Worm (Caenorhabditis elegans) whole organism, L3 larva: ENCODE measurements around the gene mdt-9.

Experiments used
- R02D3.7 ChIP-seq: fragments of 150-350 bp; optimal IDR thresholded peaks from 2 replicates; lab custom pipeline; 2014; ENCODE audit warnings: missing biosample characterization, missing genetic modification characterization
- ZK546.5 ChIP-seq: sonication (generic microtip); optimal IDR thresholded peaks from 2 replicates; lab custom pipeline; 2017; ENCODE audit warnings: missing biosample characterization, missing genetic modification characterization
- aly-2 ChIP-seq: fragments of 150-350 bp; optimal IDR thresholded peaks from 2 replicates; lab custom pipeline; 2014; ENCODE audit warnings: missing biosample characterization, missing genetic modification characterization
- ama-1 ChIP-seq: fragments of 150-350 bp; optimal IDR thresholded peaks from 2 replicates; lab custom pipeline; 2018
- ceh-16 ChIP-seq: sonication (generic microtip); optimal IDR thresholded peaks from 2 replicates; lab custom pipeline; 2017; ENCODE audit warnings: missing biosample characterization, missing genetic modification characterization
- ceh-28 ChIP-seq: fragments of 150-350 bp; optimal IDR thresholded peaks from 2 replicates; lab custom pipeline; 2014; ENCODE audit warnings: missing biosample characterization, missing genetic modification reagents, missing genetic modification characterization
- ceh-82 ChIP-seq: fragments of 150-350 bp; optimal IDR thresholded peaks from 2 replicates; lab custom pipeline; 2014; ENCODE audit warnings: missing biosample characterization, missing genetic modification characterization
- ceh-9 ChIP-seq: sonication (generic microtip); optimal IDR thresholded peaks from 2 replicates; lab custom pipeline; 2018; ENCODE audit warnings: missing biosample characterization, missing genetic modification characterization
- daf-12 ChIP-seq: fragments of 150-350 bp; optimal IDR thresholded peaks from 2 replicates; lab custom pipeline; 2014; ENCODE audit warnings: missing biosample characterization, missing genetic modification reagents, missing genetic modification characterization
- egl-27 ChIP-seq: sonication (generic microtip); optimal IDR thresholded peaks from 4 replicates; lab custom pipeline; 2017; ENCODE audit warnings: missing biosample characterization, missing genetic modification reagents, missing genetic modification characterization
- egl-5 ChIP-seq: fragments of 150-350 bp; optimal IDR thresholded peaks from 2 replicates; lab custom pipeline; 2017; ENCODE audit warnings: missing biosample characterization, missing genetic modification reagents, missing genetic modification characterization, inconsistent platforms
- elt-1 ChIP-seq: fragments of 150-350 bp; optimal IDR thresholded peaks from 2 replicates; lab custom pipeline; 2014; ENCODE audit warnings: missing biosample characterization, missing genetic modification characterization
- elt-2 ChIP-seq: sonication (generic microtip); optimal IDR thresholded peaks from 2 replicates; lab custom pipeline; 2016; ENCODE audit warnings: missing genetic modification reagents, mild to moderate bottlenecking, missing genetic modification characterization, missing compliant biosample characterization
- elt-3 ChIP-seq, 3 experiments: fragments of 150-350 bp in 1 of 3; sonication (generic microtip) in 2 of 3; optimal IDR thresholded peaks; 2 replicates in 2 of 3; 4 replicates in 1 of 3; lab custom pipeline; 2014 to 2017; ENCODE audit warnings: missing biosample characterization in 3 of 3, missing genetic modification characterization in 3 of 3
- eor-1 ChIP-seq, 2 experiments: fragments of 150-350 bp; optimal IDR thresholded peaks; 2 replicates each; lab custom pipeline; 2014 to 2018; ENCODE audit warnings: missing biosample characterization in 2 of 2, missing genetic modification characterization in 2 of 2
- fkh-10 ChIP-seq: sonication (generic microtip); optimal IDR thresholded peaks from 2 replicates; lab custom pipeline; 2017; ENCODE audit warnings: missing biosample characterization, missing genetic modification reagents, missing genetic modification characterization
- fkh-2 ChIP-seq: fragments of 150-350 bp; optimal IDR thresholded peaks from 2 replicates; lab custom pipeline; 2014; ENCODE audit warnings: missing biosample characterization, missing genetic modification reagents, missing genetic modification characterization
- fos-1 ChIP-seq: fragments of 150-350 bp; optimal IDR thresholded peaks from 2 replicates; lab custom pipeline; 2014; ENCODE audit warnings: missing biosample characterization, missing genetic modification characterization
- hmg-11 ChIP-seq: sonication (generic microtip); optimal IDR thresholded peaks from 2 replicates; lab custom pipeline; 2016; ENCODE audit warnings: missing genetic modification characterization, missing compliant biosample characterization
- jun-1 ChIP-seq: fragments of 150-350 bp; optimal IDR thresholded peaks from 2 replicates; lab custom pipeline; 2014; ENCODE audit warnings: missing biosample characterization, missing genetic modification reagents, missing genetic modification characterization
- lin-15B ChIP-seq: fragments of 150-350 bp; optimal IDR thresholded peaks from 2 replicates; lab custom pipeline; 2014; ENCODE audit warnings: missing biosample characterization, missing genetic modification characterization
- lin-39 ChIP-seq: fragments of 150-350 bp; optimal IDR thresholded peaks from 2 replicates; lab custom pipeline; 2018; ENCODE audit warnings: missing biosample characterization, missing genetic modification reagents, missing genetic modification characterization
- lsy-12 ChIP-seq: sonication (generic microtip); optimal IDR thresholded peaks from 2 replicates; lab custom pipeline; 2016; ENCODE audit warnings: mild to moderate bottlenecking, missing genetic modification characterization, missing compliant biosample characterization
- mdl-1 ChIP-seq: fragments of 150-350 bp; optimal IDR thresholded peaks from 2 replicates; lab custom pipeline; 2014; ENCODE audit warnings: missing biosample characterization, missing genetic modification characterization
- mml-1 ChIP-seq: fragments of 150-350 bp; sonication (generic microtip); optimal IDR thresholded peaks from 3 replicates; lab custom pipeline; 2014; ENCODE audit warnings: missing biosample characterization, missing genetic modification characterization
- nfya-1 ChIP-seq: sonication (generic microtip); optimal IDR thresholded peaks from 2 replicates; lab custom pipeline; 2017; ENCODE audit warnings: missing genetic modification characterization, mild to moderate bottlenecking, missing compliant biosample characterization, antibody characterized with exemption, moderate library complexity; ENCODE audit not compliant: insufficient read depth
- nhr-11 ChIP-seq: fragments of 150-350 bp; optimal IDR thresholded peaks from 2 replicates; lab custom pipeline; 2014; ENCODE audit warnings: missing biosample characterization, missing genetic modification characterization
- nhr-12 ChIP-seq: fragments of 150-350 bp; optimal IDR thresholded peaks from 2 replicates; lab custom pipeline; 2014; ENCODE audit warnings: missing biosample characterization, missing genetic modification characterization
- nhr-23 ChIP-seq: fragments of 150-350 bp; optimal IDR thresholded peaks from 2 replicates; lab custom pipeline; 2014; ENCODE audit warnings: missing biosample characterization, missing genetic modification reagents, missing genetic modification characterization
- nhr-237 ChIP-seq: fragments of 150-350 bp; optimal IDR thresholded peaks from 2 replicates; lab custom pipeline; 2014; ENCODE audit warnings: missing biosample characterization, missing genetic modification characterization
- nhr-25 ChIP-seq: sonication (generic microtip); optimal IDR thresholded peaks from 2 replicates; lab custom pipeline; 2017; ENCODE audit warnings: missing biosample characterization, missing genetic modification characterization
- nhr-28 ChIP-seq: fragments of 150-350 bp; optimal IDR thresholded peaks from 2 replicates; lab custom pipeline; 2014; ENCODE audit warnings: missing biosample characterization, missing genetic modification characterization
- nhr-43 ChIP-seq: sonication (generic microtip); optimal IDR thresholded peaks from 2 replicates; lab custom pipeline; 2016; ENCODE audit warnings: mild to moderate bottlenecking, missing genetic modification characterization, missing compliant biosample characterization; ENCODE audit not compliant: poor library complexity, severe bottlenecking
- nhr-67 ChIP-seq: fragments of 150-350 bp; optimal IDR thresholded peaks from 2 replicates; lab custom pipeline; 2014; ENCODE audit warnings: missing biosample characterization, missing genetic modification characterization
- nhr-76 ChIP-seq: fragments of 150-350 bp; sonication (generic microtip); optimal IDR thresholded peaks from 5 replicates; lab custom pipeline; 2014; ENCODE audit warnings: missing biosample characterization, missing genetic modification characterization
- nhr-77 ChIP-seq: fragments of 150-350 bp; optimal IDR thresholded peaks from 2 replicates; lab custom pipeline; 2014; ENCODE audit warnings: missing biosample characterization, missing genetic modification characterization
- pha-4 ChIP-seq: fragments of 150-350 bp; optimal IDR thresholded peaks from 2 replicates; lab custom pipeline; 2014; ENCODE audit warnings: missing biosample characterization, missing genetic modification reagents, missing genetic modification characterization
- pqm-1 ChIP-seq: fragments of 150-350 bp; optimal IDR thresholded peaks from 2 replicates; lab custom pipeline; 2017; ENCODE audit warnings: missing biosample characterization, missing genetic modification characterization, inconsistent platforms
- sea-2 ChIP-seq: fragments of 150-350 bp; sonication (generic microtip); optimal IDR thresholded peaks from 4 replicates; lab custom pipeline; 2014; ENCODE audit warnings: missing biosample characterization, missing genetic modification reagents, missing genetic modification characterization
- skn-1 ChIP-seq: fragments of 150-350 bp; optimal IDR thresholded peaks from 2 replicates; lab custom pipeline; 2014; ENCODE audit warnings: missing biosample characterization, missing genetic modification characterization
- snpc-4 ChIP-seq: fragments of 150-350 bp; optimal IDR thresholded peaks from 2 replicates; lab custom pipeline; 2014; ENCODE audit warnings: missing biosample characterization, missing genetic modification characterization
- tbx-2 ChIP-seq: sonication (generic microtip); optimal IDR thresholded peaks from 2 replicates; lab custom pipeline; 2016; ENCODE audit warnings: mild to moderate bottlenecking, missing genetic modification characterization, missing compliant biosample characterization
- unc-39 ChIP-seq: sonication (generic microtip); optimal IDR thresholded peaks from 4 replicates; lab custom pipeline; 2017; ENCODE audit warnings: missing biosample characterization, missing genetic modification characterization
- unc-62 ChIP-seq: fragments of 150-350 bp; sonication (generic microtip); optimal IDR thresholded peaks from 4 replicates; lab custom pipeline; 2014; ENCODE audit warnings: missing biosample characterization, missing genetic modification reagents, missing genetic modification characterization
- zag-1 ChIP-seq: fragments of 150-350 bp; optimal IDR thresholded peaks from 2 replicates; lab custom pipeline; 2014; ENCODE audit warnings: missing biosample characterization, missing genetic modification characterization
- ztf-11 ChIP-seq: fragments of 150-350 bp; optimal IDR thresholded peaks from 2 replicates; lab custom pipeline; 2014; ENCODE audit warnings: missing biosample characterization, missing genetic modification characterization
- ztf-4 ChIP-seq: fragments of 150-350 bp; optimal IDR thresholded peaks from 2 replicates; lab custom pipeline; 2014; ENCODE audit warnings: missing biosample characterization, missing genetic modification characterization

Gene mdt-9

ce11 chrIV:13394686-13395085 is 8.5 kb downstream of the mdt-9 start:
- TF ChIP-seq jun-1 (tag; lab: Kevin White, UChicago) (no peak), pqm-1 (tag; lab: Kevin White, UChicago) (peak; percentile 29), nhr-28 (tag; lab: Kevin White, UChicago) (no peak), elt-2 (no peak), nhr-43 (tag; lab: Kevin White, UChicago) (peak; percentile 64), nhr-25 (tag; lab: Kevin White, UChicago) (peak; percentile 44), hmg-11 (tag; lab: Kevin White, UChicago) (no peak), unc-62 (GFP tag; lab: Kevin White, UChicago) (no peak), snpc-4 (tag; lab: Kevin White, UChicago) (no peak), ama-1 (peak; percentile 1), elt-3 (tag; optimal IDR thresholded peaks at IDR 0.05; lab: Kevin White, UChicago) (no peak), ztf-4 (no peak), fkh-10 (GFP tag; lab: Kevin White, UChicago) (no peak), ceh-28 (tag; lab: Kevin White, UChicago) (no peak), mdl-1 (tag; lab: Kevin White, UChicago) (no peak), nhr-23 (peak; percentile 7)
- TF ChIP-seq, all 47 proteins: peak for 5

DNA sequence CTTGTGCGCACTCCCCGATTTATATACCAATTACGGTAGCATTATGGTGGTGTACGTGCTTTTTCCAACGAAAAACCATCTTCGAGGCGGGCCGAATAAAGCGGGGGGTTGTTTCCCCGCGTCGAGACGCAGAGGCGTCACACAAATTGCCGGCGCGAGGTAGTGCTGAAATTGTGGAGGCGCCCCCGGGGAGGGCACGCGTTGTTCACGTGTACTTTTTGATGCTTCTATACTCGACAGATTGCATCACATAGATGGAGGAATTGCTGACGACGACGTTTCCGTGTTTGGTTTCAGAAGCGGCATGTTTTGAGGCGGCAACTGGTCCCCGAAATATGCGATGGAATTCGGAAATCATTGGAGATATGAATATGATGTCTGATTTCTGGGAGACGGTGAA is 9.1 kb downstream of the mdt-9 start:
- no peak for TF ChIP-seq fkh-2 (tag; lab: Kevin White, UChicago)
- TF ChIP-seq nhr-67: no peak
- TF ChIP-seq lsy-12 (tag; lab: Kevin White, UChicago): peak; percentile 59
- TF ChIP-seq snpc-4 (tag; lab: Kevin White, UChicago): peak; percentile 5
- peak; percentile 66 for TF ChIP-seq R02D3.7 (tag; lab: Kevin White, UChicago)
- peak; percentile 87 for TF ChIP-seq jun-1 (tag; lab: Kevin White, UChicago)
- TF ChIP-seq nhr-25 (tag; lab: Kevin White, UChicago): peak; percentile 90
- TF ChIP-seq egl-5 (tag; lab: Kevin White, UChicago): peak; percentile 25
- TF ChIP-seq elt-3 (tag; optimal IDR thresholded peaks at IDR 0.05; lab: Kevin White, UChicago): peak in 1 of 3 experiments; percentile 54
- no peak for TF ChIP-seq nhr-77 (tag; lab: Kevin White, UChicago)
- TF ChIP-seq tbx-2 (tag; lab: Kevin White, UChicago): peak; percentile 73
- TF ChIP-seq ztf-4: peak; percentile 38
- peak; percentile 81 for TF ChIP-seq pha-4 (tag; lab: Kevin White, UChicago)
- TF ChIP-seq nhr-43 (tag; lab: Kevin White, UChicago): peak; percentile 93
- peak; percentile 63 for TF ChIP-seq mdl-1 (tag; lab: Kevin White, UChicago)
- TF ChIP-seq nhr-76: no peak
- TF ChIP-seq skn-1 (tag; lab: Kevin White, UChicago): peak; percentile 6
- peak; percentile 59 for TF ChIP-seq nhr-11
- TF ChIP-seq nhr-28 (tag; lab: Kevin White, UChicago): no peak
- peak; percentile 36 for TF ChIP-seq unc-39 (tag; lab: Kevin White, UChicago)
- peak; percentile 62 for TF ChIP-seq elt-1 (tag; lab: Kevin White, UChicago)
- TF ChIP-seq eor-1 (tag; optimal IDR thresholded peaks at IDR 0.05; lab: Kevin White, UChicago): no peak
- no peak for TF ChIP-seq ama-1
- TF ChIP-seq ceh-16 (tag; lab: Kevin White, UChicago): no peak
- TF ChIP-seq ceh-28 (tag; lab: Kevin White, UChicago): peak; percentile 65
- no peak for TF ChIP-seq ceh-82 (tag; lab: Kevin White, UChicago)
- peak; percentile 95 for TF ChIP-seq hmg-11 (tag; lab: Kevin White, UChicago)
- no peak for TF ChIP-seq ceh-9 (tag; lab: Kevin White, UChicago)
- TF ChIP-seq egl-27: peak; percentile 66
- TF ChIP-seq pqm-1 (tag; lab: Kevin White, UChicago): peak; percentile 65
- TF ChIP-seq elt-2: peak; percentile 91
- no peak for TF ChIP-seq zag-1 (tag; lab: Kevin White, UChicago)
- TF ChIP-seq fos-1: peak; percentile 18
- TF ChIP-seq ztf-11 (tag; lab: Kevin White, UChicago): no peak
- no peak for TF ChIP-seq aly-2 (tag; lab: Kevin White, UChicago)
- TF ChIP-seq mml-1: peak; percentile 100
- TF ChIP-seq daf-12: no peak
- TF ChIP-seq nhr-237 (tag; lab: Kevin White, UChicago): no peak
- peak; percentile 81 for TF ChIP-seq unc-62 (GFP tag; lab: Kevin White, UChicago)
- no peak for TF ChIP-seq sea-2 (GFP tag; lab: Kevin White, UChicago)
- peak; percentile 95 for TF ChIP-seq lin-39 (tag; lab: Kevin White, UChicago)
- TF ChIP-seq nhr-23: peak; percentile 82
- peak; percentile 91 for TF ChIP-seq nfya-1 (tag; lab: Kevin White, UChicago)
- TF ChIP-seq lin-15B (tag; lab: Kevin White, UChicago): peak; percentile 45
- TF ChIP-seq ZK546.5 (tag; lab: Kevin White, UChicago): no peak
- no peak for TF ChIP-seq nhr-12 (tag; lab: Kevin White, UChicago)
- peak; percentile 70 for TF ChIP-seq fkh-10 (GFP tag; lab: Kevin White, UChicago)
